Fruit fly (Drosophila melanogaster) whole organism, embryonic: ENCODE measurements around the gene Cpr65Aw.
A peak's percentile ranks its signal among the peaks of the same experiment; 100 is the strongest.

Experiments
- Abd-B ChIP-seq: fragments of 200-800 bp; sonication (Bioruptor generic); optimal IDR thresholded peaks from 2 replicates; lab custom pipeline; 2018; ENCODE audit warnings: missing biosample characterization, mild to moderate bottlenecking, missing genetic modification characterization, moderate library complexity
- Bdp1 ChIP-seq: fragments of 200-800 bp; sonication (Bioruptor generic); optimal IDR thresholded peaks from 3 replicates; lab custom pipeline; 2016; ENCODE audit warnings: missing biosample characterization, missing genetic modification characterization
- CG10462 ChIP-seq: fragments of 200-800 bp; sonication (Bioruptor generic); optimal IDR thresholded peaks from 2 replicates; lab custom pipeline; 2016; ENCODE audit warnings: missing biosample characterization, missing genetic modification characterization
- CG12104 ChIP-seq: fragments of 200-800 bp; sonication (Bioruptor generic); optimal IDR thresholded peaks from 3 replicates; lab custom pipeline; 2016; ENCODE audit warnings: missing biosample characterization, missing genetic modification characterization
- CG13624 ChIP-seq: fragments of 200-800 bp; sonication (Bioruptor generic); optimal IDR thresholded peaks from 2 replicates; lab custom pipeline; 2016; ENCODE audit warnings: missing biosample characterization, missing genetic modification characterization
- CG14441 ChIP-seq: fragments of 200-800 bp; sonication (Bioruptor generic); IDR thresholded peaks from 2 replicates; pipeline ENCODE4 v1.3.6; 2022; ENCODE audit warnings: missing biosample characterization, missing genetic modification characterization
- CG1647 ChIP-seq: fragments of 200-800 bp; sonication (Bioruptor generic); optimal IDR thresholded peaks from 3 replicates; lab custom pipeline; 2016; ENCODE audit warnings: missing biosample characterization, missing genetic modification characterization
- CG16779 ChIP-seq: fragments of 200-800 bp; sonication (Bioruptor generic); IDR thresholded peaks from 2 replicates; pipeline ENCODE4 v1.3.6; 2022; ENCODE audit warnings: missing biosample characterization, missing genetic modification characterization
- CG17186 ChIP-seq: fragments of 200-800 bp; sonication (Bioruptor generic); optimal IDR thresholded peaks from 3 replicates; lab custom pipeline; 2017; ENCODE audit warnings: missing biosample characterization, missing genetic modification reagents, missing genetic modification characterization
- CG17829 ChIP-seq: fragments of 200-800 bp; optimal IDR thresholded peaks from 2 replicates; lab custom pipeline; 2019; ENCODE audit warnings: missing biosample characterization, mild to moderate bottlenecking, missing genetic modification characterization, moderate library complexity
- CG2889 ChIP-seq: fragments of 200-800 bp; sonication (Bioruptor generic); IDR thresholded peaks from 3 replicates; pipeline ENCODE4 v1.3.6; 2022; ENCODE audit warnings: missing biosample characterization, missing genetic modification characterization
- CG30431 ChIP-seq: fragments of 200-800 bp; sonication (Bioruptor generic); optimal IDR thresholded peaks from 2 replicates; lab custom pipeline; 2017; ENCODE audit warnings: missing biosample characterization, missing genetic modification characterization
- CG5953 ChIP-seq: fragments of 200-800 bp; sonication (Bioruptor generic); IDR thresholded peaks from 2 replicates; pipeline ENCODE4 v1.3.6; 2022; ENCODE audit warnings: missing biosample characterization, missing genetic modification characterization
- CG6272 ChIP-seq: fragments of 200-800 bp; sonication (Bioruptor generic); IDR thresholded peaks from 2 replicates; pipeline ENCODE4 v1.3.6; 2022; ENCODE audit warnings: missing biosample characterization, missing genetic modification characterization
- CG7987 ChIP-seq: fragments of 200-800 bp; sonication (Bioruptor generic); optimal IDR thresholded peaks from 2 replicates; lab custom pipeline; 2018; ENCODE audit warnings: missing biosample characterization, mild to moderate bottlenecking, missing genetic modification characterization, moderate library complexity
- CG8944 ChIP-seq: fragments of 200-800 bp; sonication (Bioruptor generic); optimal IDR thresholded peaks from 3 replicates; lab custom pipeline; 2016; ENCODE audit warnings: missing biosample characterization, missing genetic modification characterization
- Dll ChIP-seq: fragments of 200-800 bp; sonication (Bioruptor generic); IDR thresholded peaks from 4 replicates; pipeline ENCODE4 v1.3.6; 2022; ENCODE audit warnings: missing biosample characterization, missing genetic modification characterization; ENCODE audit not compliant: partially characterized antibody
- Doc3 ChIP-seq: fragments of 200-800 bp; sonication (Bioruptor generic); IDR thresholded peaks from 3 replicates; pipeline ENCODE4 v1.3.6; 2022; ENCODE audit warnings: missing biosample characterization, missing genetic modification characterization; ENCODE audit not compliant: partially characterized antibody
- Ets97D ChIP-seq: fragments of 200-800 bp; sonication (Bioruptor generic); optimal IDR thresholded peaks from 3 replicates; lab custom pipeline; 2016; ENCODE audit warnings: missing biosample characterization, missing genetic modification characterization
- Gsc ChIP-seq: fragments of 200-800 bp; sonication (Bioruptor generic); IDR thresholded peaks from 2 replicates; pipeline ENCODE4 v1.3.6; 2022; ENCODE audit warnings: missing biosample characterization, missing genetic modification characterization
- HHEX ChIP-seq: fragments of 200-800 bp; sonication (Bioruptor generic); optimal IDR thresholded peaks from 3 replicates; lab custom pipeline; 2017; ENCODE audit warnings: missing biosample characterization, mild to moderate bottlenecking, missing genetic modification characterization, missing genetic modification reagents
- HLHmδ ChIP-seq: fragments of 200-800 bp; sonication (Bioruptor generic); optimal IDR thresholded peaks from 2 replicates; lab custom pipeline; 2018; ENCODE audit warnings: missing biosample characterization, mild to moderate bottlenecking, missing genetic modification characterization, moderate library complexity
- Lpt ChIP-seq: fragments of >200 bp; optimal IDR thresholded peaks from 2 replicates; lab custom pipeline; 2018; ENCODE audit warnings: missing biosample characterization, missing genetic modification characterization
- Ravus ChIP-seq: fragments of 200-800 bp; sonication (Bioruptor generic); IDR thresholded peaks from 2 replicates; pipeline ENCODE4 v1.3.6; 2022; ENCODE audit warnings: missing biosample characterization, missing genetic modification characterization
- Sry-δ ChIP-seq: fragments of 200-800 bp; sonication (Bioruptor generic); optimal IDR thresholded peaks from 2 replicates; lab custom pipeline; 2016; ENCODE audit warnings: missing biosample characterization, missing genetic modification characterization
- Stat92E ChIP-seq, 3 experiments: fragments of >200 bp in 2 of 3; fragments of 200-800 bp in 1 of 3; sonication (Bioruptor generic) in 1 of 3; optimal IDR thresholded peaks; 2 replicates each; lab custom pipeline; 2017 to 2019; ENCODE audit warnings: missing biosample characterization in 3 of 3, missing genetic modification characterization in 3 of 3, mild to moderate bottlenecking in 1 of 3, moderate library complexity in 1 of 3
- Taf1 ChIP-seq: fragments of 200-800 bp; sonication (Bioruptor generic); IDR thresholded peaks from 2 replicates; pipeline ENCODE4 v1.3.6; 2022; ENCODE audit warnings: missing biosample characterization, missing genetic modification characterization
- Xbp1 ChIP-seq: fragments of 200-800 bp; sonication (Bioruptor generic); optimal IDR thresholded peaks from 3 replicates; lab custom pipeline; 2016; ENCODE audit warnings: missing biosample characterization, mild to moderate bottlenecking, missing genetic modification characterization
- Xrp1 ChIP-seq: fragments of 200-800 bp; sonication (Bioruptor generic); IDR thresholded peaks from 2 replicates; pipeline ENCODE4 v1.3.6; 2022; ENCODE audit warnings: missing biosample characterization, missing genetic modification characterization
- amos ChIP-seq: fragments of 200-800 bp; sonication (Bioruptor generic); IDR thresholded peaks from 2 replicates; pipeline ENCODE4 v1.3.6; 2022; ENCODE audit warnings: missing biosample characterization, missing genetic modification characterization; ENCODE audit not compliant: partially characterized antibody
- da ChIP-seq: fragments of 200-800 bp; sonication (Bioruptor generic); optimal IDR thresholded peaks from 2 replicates; lab custom pipeline; 2016; ENCODE audit warnings: missing biosample characterization, missing genetic modification characterization
- dm ChIP-seq: fragments of 200-800 bp; sonication (Bioruptor generic); optimal IDR thresholded peaks from 3 replicates; lab custom pipeline; 2016; ENCODE audit warnings: missing biosample characterization, missing genetic modification characterization
- dysf ChIP-seq: fragments of 200-800 bp; sonication (Bioruptor generic); IDR thresholded peaks from 3 replicates; pipeline ENCODE4 v1.3.6; 2022; ENCODE audit warnings: missing biosample characterization, missing genetic modification characterization
- fd102C ChIP-seq: fragments of 200-800 bp; sonication (Bioruptor generic); optimal IDR thresholded peaks from 2 replicates; lab custom pipeline; 2018; ENCODE audit warnings: missing biosample characterization, mild to moderate bottlenecking, missing genetic modification characterization, moderate library complexity
- fu2 ChIP-seq: fragments of 200-800 bp; sonication (Bioruptor generic); optimal IDR thresholded peaks from 2 replicates; lab custom pipeline; 2016; ENCODE audit warnings: missing biosample characterization, missing genetic modification characterization
- gcm ChIP-seq: fragments of 200-800 bp; sonication (Bioruptor generic); optimal IDR thresholded peaks from 2 replicates; lab custom pipeline; 2019; ENCODE audit warnings: missing biosample characterization, mild to moderate bottlenecking, missing genetic modification characterization, moderate library complexity
- gro ChIP-seq: fragments of 200-800 bp; sonication (Bioruptor generic); optimal IDR thresholded peaks from 2 replicates; lab custom pipeline; 2016; ENCODE audit warnings: missing biosample characterization, missing genetic modification characterization
- gt ChIP-seq: fragments of 200-800 bp; sonication (Bioruptor generic); IDR thresholded peaks from 2 replicates; pipeline ENCODE4 v1.3.6; 2022; ENCODE audit warnings: missing biosample characterization, missing genetic modification characterization
- hbn ChIP-seq: fragments of 200-800 bp; sonication (Bioruptor generic); IDR thresholded peaks from 2 replicates; pipeline ENCODE4 v1.3.6; 2022; ENCODE audit warnings: missing biosample characterization, missing genetic modification characterization; ENCODE audit not compliant: partially characterized antibody
- jigr1 ChIP-seq: fragments of 200-800 bp; sonication (Bioruptor generic); IDR thresholded peaks from 3 replicates; pipeline ENCODE4 v1.3.6; 2022; ENCODE audit warnings: missing biosample characterization, missing genetic modification characterization
- jumu ChIP-seq: fragments of 200-800 bp; sonication (Bioruptor generic); optimal IDR thresholded peaks from 3 replicates; lab custom pipeline; 2016; ENCODE audit warnings: missing biosample characterization, missing genetic modification characterization
- odd ChIP-seq: fragments of 200-800 bp; sonication (Bioruptor generic); optimal IDR thresholded peaks from 2 replicates; lab custom pipeline; 2017; ENCODE audit warnings: missing biosample characterization, mild to moderate bottlenecking, missing genetic modification characterization
- pnt ChIP-seq: fragments of 200-800 bp; sonication (Bioruptor generic); optimal IDR thresholded peaks from 3 replicates; lab custom pipeline; 2016; ENCODE audit warnings: missing biosample characterization, missing genetic modification characterization
- salm ChIP-seq: fragments of 200-800 bp; sonication (Bioruptor generic); optimal IDR thresholded peaks from 2 replicates; lab custom pipeline; 2018; ENCODE audit warnings: missing biosample characterization, mild to moderate bottlenecking, missing genetic modification characterization
- schlank ChIP-seq: fragments of 200-800 bp; sonication (Bioruptor generic); optimal IDR thresholded peaks from 2 replicates; lab custom pipeline; 2018; ENCODE audit warnings: missing biosample characterization, mild to moderate bottlenecking, missing genetic modification characterization
- slbo ChIP-seq: fragments of 200-800 bp; sonication (Bioruptor generic); IDR thresholded peaks from 2 replicates; pipeline ENCODE4 v1.3.6; 2022; ENCODE audit warnings: missing biosample characterization, missing genetic modification characterization
- sob ChIP-seq: fragments of 200-800 bp; sonication (Bioruptor generic); IDR thresholded peaks from 2 replicates; pipeline ENCODE4 v1.3.6; 2022; ENCODE audit warnings: missing biosample characterization, missing genetic modification characterization
- tll ChIP-seq, 2 experiments: fragments of 200-800 bp in 1 of 2; fragments of >200 bp in 1 of 2; sonication (Bioruptor generic) in 1 of 2; optimal IDR thresholded peaks; 2 replicates each; lab custom pipeline; 2017 to 2019; ENCODE audit warnings: missing biosample characterization in 2 of 2, missing genetic modification characterization in 2 of 2, mild to moderate bottlenecking in 1 of 2, moderate library complexity in 1 of 2
- toy ChIP-seq: fragments of 200-800 bp; sonication (Bioruptor generic); IDR thresholded peaks from 2 replicates; pipeline ENCODE4 v1.3.6; 2022; ENCODE audit warnings: missing biosample characterization, missing genetic modification characterization
- trh ChIP-seq: fragments of 200-800 bp; sonication (Bioruptor generic); optimal IDR thresholded peaks from 2 replicates; lab custom pipeline; 2016; ENCODE audit warnings: missing biosample characterization, missing genetic modification characterization
- wek ChIP-seq: fragments of 200-800 bp; sonication (Bioruptor generic); optimal IDR thresholded peaks from 3 replicates; lab custom pipeline; 2018; ENCODE audit warnings: missing biosample characterization, mild to moderate bottlenecking, missing genetic modification characterization, moderate library complexity

Cpr65Aw gene

dm6 chr3L:6094697-6095096 lies 47.5 kb downstream of the Cpr65Aw start, which contains the start of the genes CG10467 and loj (continued):
- TF ChIP-seq Bdp1 (GFP tag; lab: Kevin White, UChicago) (peak; percentile 78), Ets97D (peak; percentile 65), Xbp1 (GFP tag; lab: Kevin White, UChicago) (peak; percentile 98), wek (GFP tag; lab: Kevin White, UChicago) (no peak), amos (GFP tag; lab: Robert Waterston, UW) (peak; percentile 70), CG30431 (GFP tag; lab: Kevin White, UChicago) (peak; percentile 95), CG17186 (GFP tag; lab: Kevin White, UChicago) (peak; percentile 48), CG8944 (peak; percentile 81), schlank (peak; percentile 64), gro (GFP tag; lab: Kevin White, UChicago) (peak; percentile 71), salm (tag; lab: Kevin White, UChicago) (peak; percentile 84), dysf (GFP tag; lab: Robert Waterston, UW) (peak; percentile 98), trh (peak; percentile 95), CG17829 (peak; percentile 96), CG7987 (GFP tag; lab: Kevin White, UChicago) (peak; percentile 73), toy (GFP tag; lab: Robert Waterston, UW) (peak; percentile 90), Gsc (GFP tag; lab: Robert Waterston, UW) (peak; percentile 95), jumu (GFP tag; lab: Kevin White, UChicago) (peak; percentile 66), CG6272 (GFP tag; lab: Robert Waterston, UW) (peak; percentile 98), gcm (GFP tag; lab: Kevin White, UChicago) (peak; percentile 88), CG12104 (GFP tag; lab: Kevin White, UChicago) (peak; percentile 93), Sry-δ (GFP tag; lab: Kevin White, UChicago) (peak; percentile 91), CG2889 (GFP tag; lab: Robert Waterston, UW) (peak; percentile 96), Lpt (no peak), CG1647 (GFP tag; lab: Kevin White, UChicago) (peak; percentile 74), fu2 (GFP tag; lab: Kevin White, UChicago) (peak; percentile 76), CG16779 (peak; percentile 88), HHEX (GFP tag; lab: Kevin White, UChicago) (peak; percentile 91), HLHmδ (GFP tag; lab: Kevin White, UChicago) (no peak), CG14441 (peak; percentile 98), Ravus (GFP tag; lab: Robert Waterston, UW) (peak; percentile 88), Taf1 (GFP tag; lab: Robert Waterston, UW) (peak; percentile 87), CG10462 (GFP tag; lab: Kevin White, UChicago) (peak; percentile 90), tll (GFP tag; optimal IDR thresholded peaks at IDR 0.05; lab: Kevin White, UChicago) (peak in 1 of 2 experiments; percentile 62), Xrp1 (GFP tag; lab: Robert Waterston, UW) (peak; percentile 97), jigr1 (peak; percentile 92), da (peak; percentile 32), Abd-B (GFP tag; lab: Kevin White, UChicago) (peak; percentile 99), CG13624 (GFP tag; lab: Kevin White, UChicago) (peak; percentile 85), Dll (peak; percentile 84), odd (GFP tag; lab: Kevin White, UChicago) (peak; percentile 76), slbo (GFP tag; lab: Robert Waterston, UW) (peak; percentile 99), pnt (GFP tag; lab: Kevin White, UChicago) (peak; percentile 82), CG5953 (GFP tag; lab: Robert Waterston, UW) (peak; percentile 86; the same call in 1 of the 2 replicates), gt (GFP tag; lab: Robert Waterston, UW) (peak; percentile 94), Stat92E (GFP tag; optimal IDR thresholded peaks at IDR 0.05; lab: Kevin White, UChicago) (peak in 1 of 3 experiments; percentile 86), Doc3 (peak; percentile 50; the same call in 2 of the 3 replicates), hbn (peak; percentile 63), sob (GFP tag; lab: Robert Waterston, UW) (peak; percentile 98), dm (peak; percentile 66), fd102C (GFP tag; lab: Kevin White, UChicago) (peak; percentile 70)
